Fruit fly (Drosophila melanogaster) whole organism, embryonic: ENCODE results near the gene CG11370.

Experiments
- BEAF-32 ChIP-seq: fragments of 200-800 bp; sonication (Bioruptor generic); optimal IDR thresholded peaks from 3 replicates; lab custom pipeline; 2017; ENCODE audit warnings: missing biosample characterization, missing genetic modification characterization, mild to moderate bottlenecking, moderate library complexity, missing genetic modification reagents
- Blimp-1 ChIP-seq: fragments of 200-800 bp; sonication (Bioruptor generic); optimal IDR thresholded peaks from 3 replicates; lab custom pipeline; 2018; ENCODE audit warnings: missing biosample characterization, missing genetic modification characterization, mild to moderate bottlenecking, moderate library complexity, missing genetic modification reagents
- CG12769 ChIP-seq: fragments of 200-800 bp; sonication (Bioruptor generic); optimal IDR thresholded peaks from 2 replicates; lab custom pipeline; 2019; ENCODE audit warnings: missing biosample characterization, mild to moderate bottlenecking, missing genetic modification characterization, moderate library complexity
- CG13287 ChIP-seq: fragments of 200-800 bp; sonication (Bioruptor generic); IDR thresholded peaks from 2 replicates; pipeline ENCODE4 v1.3.6; 2022; ENCODE audit warnings: missing biosample characterization, missing genetic modification characterization; ENCODE audit not compliant: partially characterized antibody
- CG15479 ChIP-seq: fragments of 200-800 bp; sonication (Bioruptor generic); optimal IDR thresholded peaks from 3 replicates; lab custom pipeline; 2019; ENCODE audit warnings: missing biosample characterization, mild to moderate bottlenecking, missing genetic modification characterization, moderate library complexity
- CG16779 ChIP-seq: fragments of 200-800 bp; sonication (Bioruptor generic); IDR thresholded peaks from 2 replicates; pipeline ENCODE4 v1.3.6; 2022; ENCODE audit warnings: missing biosample characterization, missing genetic modification characterization
- CG16863 ChIP-seq: fragments of 200-800 bp; sonication (Bioruptor generic); optimal IDR thresholded peaks from 3 replicates; lab custom pipeline; 2016; ENCODE audit warnings: missing biosample characterization, missing genetic modification characterization
- CG17186 ChIP-seq: fragments of 200-800 bp; sonication (Bioruptor generic); optimal IDR thresholded peaks from 3 replicates; lab custom pipeline; 2017; ENCODE audit warnings: missing biosample characterization, missing genetic modification reagents, missing genetic modification characterization
- CG18599 ChIP-seq: fragments of 200-800 bp; sonication (Bioruptor generic); optimal IDR thresholded peaks from 3 replicates; lab custom pipeline; 2017; ENCODE audit warnings: missing biosample characterization, missing genetic modification characterization, mild to moderate bottlenecking, moderate library complexity, missing genetic modification reagents
- CG2120 ChIP-seq: fragments of 200-800 bp; sonication (Bioruptor generic); optimal IDR thresholded peaks from 3 replicates; lab custom pipeline; 2016; ENCODE audit warnings: missing biosample characterization, missing genetic modification characterization
- CG2199 ChIP-seq: fragments of 200-800 bp; sonication (Bioruptor generic); IDR thresholded peaks from 3 replicates; pipeline ENCODE4 v1.3.6; 2022; ENCODE audit warnings: missing biosample characterization, missing genetic modification characterization
- CG34376 ChIP-seq: fragments of 200-800 bp; sonication (Bioruptor generic); optimal IDR thresholded peaks from 2 replicates; lab custom pipeline; 2018; ENCODE audit warnings: missing biosample characterization, mild to moderate bottlenecking, missing genetic modification characterization
- CG3847 ChIP-seq: fragments of 200-800 bp; sonication (Bioruptor generic); IDR thresholded peaks from 2 replicates; pipeline ENCODE4 v1.3.6; 2022; ENCODE audit warnings: missing biosample characterization, missing genetic modification characterization
- CG8924 ChIP-seq: fragments of 200-800 bp; optimal IDR thresholded peaks from 3 replicates; lab custom pipeline; 2019; ENCODE audit warnings: missing biosample characterization, mild to moderate bottlenecking, missing genetic modification characterization, moderate library complexity
- CG9727 ChIP-seq: fragments of 200-800 bp; sonication (Bioruptor generic); optimal IDR thresholded peaks from 3 replicates; lab custom pipeline; 2017; ENCODE audit warnings: missing biosample characterization, mild to moderate bottlenecking, missing genetic modification characterization
- CkIIα-i1 ChIP-seq: fragments of 200-800 bp; sonication (Bioruptor generic); IDR thresholded peaks from 2 replicates; pipeline ENCODE4 v1.3.6; 2022; ENCODE audit warnings: missing biosample characterization, missing genetic modification characterization
- D ChIP-seq, 2 experiments: fragments of 200-800 bp in 1 of 2; fragments of >200 bp in 1 of 2; sonication (Bioruptor generic) in 1 of 2; optimal IDR thresholded peaks; 2 replicates in 1 of 2; 3 replicates in 1 of 2; lab custom pipeline; 2017; ENCODE audit warnings: mild to moderate bottlenecking in 1 of 2, missing biosample characterization in 1 of 2, missing genetic modification characterization in 1 of 2, missing genetic modification reagents in 1 of 2
- Dip2 ChIP-seq: fragments of 200-800 bp; sonication (Bioruptor generic); IDR thresholded peaks from 2 replicates; pipeline ENCODE4 v1.3.6; 2022; ENCODE audit warnings: missing biosample characterization, missing genetic modification characterization
- Dp ChIP-seq: fragments of 200-800 bp; sonication (Bioruptor generic); optimal IDR thresholded peaks from 2 replicates; lab custom pipeline; 2018; ENCODE audit warnings: missing biosample characterization, mild to moderate bottlenecking, missing genetic modification characterization, moderate library complexity
- E2f1 ChIP-seq: fragments of 200-800 bp; sonication (Bioruptor generic); IDR thresholded peaks from 2 replicates; pipeline ENCODE4 v1.3.6; 2022; ENCODE audit warnings: missing biosample characterization, missing genetic modification characterization
- GATAe ChIP-seq: fragments of 200-800 bp; sonication (Bioruptor generic); conservative IDR thresholded peaks from 2 replicates; pipeline ENCODE4 v1.3.6; 2022; ENCODE audit warnings: missing biosample characterization, missing genetic modification characterization
- HLH4C ChIP-seq: fragments of 200-800 bp; sonication (Bioruptor generic); IDR thresholded peaks from 3 replicates; pipeline ENCODE4 v1.3.6; 2022; ENCODE audit warnings: missing biosample characterization, missing genetic modification characterization; ENCODE audit not compliant: partially characterized antibody
- Hey ChIP-seq: fragments of 200-800 bp; sonication (Bioruptor generic); optimal IDR thresholded peaks from 3 replicates; lab custom pipeline; 2018; ENCODE audit warnings: missing biosample characterization, mild to moderate bottlenecking, missing genetic modification characterization
- HmgZ ChIP-seq: fragments of 200-800 bp; sonication (Bioruptor generic); optimal IDR thresholded peaks from 2 replicates; lab custom pipeline; 2018; ENCODE audit warnings: missing biosample characterization, mild to moderate bottlenecking, missing genetic modification characterization
- Hr39 ChIP-seq: fragments of >200 bp; optimal IDR thresholded peaks from 2 replicates; lab custom pipeline; 2017
- Pdp1 ChIP-seq, 2 experiments: fragments of 200-800 bp; sonication (Bioruptor generic); optimal IDR thresholded peaks; 3 replicates each; lab custom pipeline; 2016; ENCODE audit warnings: missing biosample characterization in 2 of 2, missing genetic modification characterization in 2 of 2, mild to moderate bottlenecking in 1 of 2, moderate library complexity in 1 of 2
- Sox100B ChIP-seq: fragments of 200-800 bp; sonication (Bioruptor generic); optimal IDR thresholded peaks from 3 replicates; lab custom pipeline; 2018; ENCODE audit warnings: missing biosample characterization, mild to moderate bottlenecking, missing genetic modification characterization
- ab ChIP-seq: fragments of 200-800 bp; sonication (Bioruptor generic); optimal IDR thresholded peaks from 2 replicates; lab custom pipeline; 2016; ENCODE audit warnings: missing biosample characterization, missing genetic modification characterization
- ato ChIP-seq: fragments of 200-800 bp; sonication (Bioruptor generic); IDR thresholded peaks from 2 replicates; pipeline ENCODE4 v1.3.6; 2022; ENCODE audit warnings: missing biosample characterization, missing genetic modification characterization; ENCODE audit not compliant: partially characterized antibody
- cas ChIP-seq: fragments of 200-800 bp; sonication (Bioruptor generic); IDR thresholded peaks from 2 replicates; pipeline ENCODE4 v1.3.6; 2022; ENCODE audit warnings: missing biosample characterization, missing genetic modification characterization
- cwo ChIP-seq: fragments of 200-800 bp; sonication (Bioruptor generic); optimal IDR thresholded peaks from 3 replicates; lab custom pipeline; 2017; ENCODE audit warnings: missing biosample characterization, missing genetic modification characterization, mild to moderate bottlenecking, moderate library complexity, missing genetic modification reagents
- grn ChIP-seq: fragments of 200-800 bp; sonication (Bioruptor generic); optimal IDR thresholded peaks from 3 replicates; lab custom pipeline; 2017; ENCODE audit warnings: missing biosample characterization, missing genetic modification characterization
- her ChIP-seq: fragments of 200-800 bp; sonication (Bioruptor generic); optimal IDR thresholded peaks from 2 replicates; lab custom pipeline; 2016; ENCODE audit warnings: missing biosample characterization, missing genetic modification characterization
- hkb ChIP-seq, 2 experiments: fragments of 200-800 bp in 1 of 2; fragments of >200 bp in 1 of 2; sonication (Bioruptor generic) in 1 of 2; IDR thresholded peaks in 1 of 2; optimal IDR thresholded peaks in 1 of 2; 2 replicates each; pipeline versions ENCODE4 v1.3.6 to Lab custom; 2017 to 2022; ENCODE audit warnings: missing biosample characterization in 1 of 2, missing genetic modification characterization in 1 of 2
- inv ChIP-seq: fragments of 200-800 bp; sonication (Bioruptor generic); IDR thresholded peaks from 2 replicates; pipeline ENCODE4 v1.3.6; 2022; ENCODE audit warnings: missing biosample characterization, missing genetic modification characterization; ENCODE audit not compliant: partially characterized antibody
- jigr1 ChIP-seq: fragments of 200-800 bp; sonication (Bioruptor generic); IDR thresholded peaks from 3 replicates; pipeline ENCODE4 v1.3.6; 2022; ENCODE audit warnings: missing biosample characterization, missing genetic modification characterization
- mam ChIP-seq: fragments of 200-800 bp; sonication (Bioruptor generic); optimal IDR thresholded peaks from 3 replicates; lab custom pipeline; 2016; ENCODE audit warnings: missing biosample characterization, missing genetic modification characterization
- nom ChIP-seq: fragments of 200-800 bp; sonication (Bioruptor generic); optimal IDR thresholded peaks from 2 replicates; lab custom pipeline; 2017; ENCODE audit warnings: missing biosample characterization, missing genetic modification characterization, mild to moderate bottlenecking, moderate library complexity, missing genetic modification reagents
- repo ChIP-seq: fragments of 200-800 bp; sonication (Bioruptor generic); optimal IDR thresholded peaks from 2 replicates; lab custom pipeline; 2016; ENCODE audit warnings: missing biosample characterization, missing genetic modification characterization
- slbo ChIP-seq: fragments of 200-800 bp; sonication (Bioruptor generic); IDR thresholded peaks from 2 replicates; pipeline ENCODE4 v1.3.6; 2022; ENCODE audit warnings: missing biosample characterization, missing genetic modification characterization
- slou ChIP-seq: fragments of 200-800 bp; sonication (Bioruptor generic); optimal IDR thresholded peaks from 3 replicates; lab custom pipeline; 2016; ENCODE audit warnings: missing biosample characterization, missing genetic modification characterization
- sr ChIP-seq: fragments of 200-800 bp; sonication (Bioruptor generic); IDR thresholded peaks from 3 replicates; pipeline ENCODE4 v1.3.6; 2022; ENCODE audit warnings: missing biosample characterization, missing genetic modification characterization
- stwl ChIP-seq: fragments of 200-800 bp; sonication (Bioruptor generic); optimal IDR thresholded peaks from 3 replicates; lab custom pipeline; 2018; ENCODE audit warnings: missing biosample characterization, mild to moderate bottlenecking, missing genetic modification characterization, moderate library complexity
- zen ChIP-seq: fragments of 200-800 bp; sonication (Bioruptor generic); optimal IDR thresholded peaks from 3 replicates; lab custom pipeline; 2018; ENCODE audit warnings: missing biosample characterization, mild to moderate bottlenecking, missing genetic modification characterization, moderate library complexity

The CG11370 gene

dm6 chr3L:22737732-22738611 is 26.0 kb downstream of the CG11370 start, which contains the start of gene CG11241 (continued):
- TF ChIP-seq CG34376, result peak; percentile 24
- TF ChIP-seq Hey (tag; lab: Kevin White, UChicago), result peak; percentile 72
- peak; percentile 45 for TF ChIP-seq CG12769 (tag; lab: Kevin White, UChicago)
- peak; percentile 12 for TF ChIP-seq CG18599 (GFP tag; lab: Kevin White, UChicago)
- TF ChIP-seq CG15479, result peak; percentile 32
- peak; percentile 45 for TF ChIP-seq grn
- peak; percentile 77 for TF ChIP-seq cwo (GFP tag; lab: Kevin White, UChicago)
- peak; percentile 15 for TF ChIP-seq HmgZ
- 0 out of 3 replicates have a peak, but pooled peaks have one; percentile 41 for TF ChIP-seq CG2199

- TF ChIP-seq CkIIα-i1 (GFP tag; lab: Robert Waterston, UW) (peak; percentile 56; the same call in 1 of the 2 replicates), nom (GFP tag; lab: Kevin White, UChicago) (peak; percentile 39), ab (GFP tag; lab: Kevin White, UChicago) (peak; percentile 43), inv (GFP tag; lab: Robert Waterston, UW) (peak; percentile 73), hkb (optimal IDR thresholded peaks at IDR 0.05; lab: Kevin White, UChicago) (peak; percentile 72), hkb (GFP tag; IDR thresholded peaks at IDR 0.05; lab: Robert Waterston, UW) (peak; percentile 68), CG8924 (tag; lab: Kevin White, UChicago) (peak; percentile 86), her (GFP tag; lab: Kevin White, UChicago) (peak; percentile 80), Dp (GFP tag; lab: Kevin White, UChicago) (peak; percentile 48), D (optimal IDR thresholded peaks at IDR 0.05; lab: Kevin White, UChicago) (no peak), D (GFP tag; optimal IDR thresholded peaks at IDR 0.05; lab: Kevin White, UChicago) (peak; percentile 81), jigr1 (GFP tag; lab: Robert Waterston, UW) (peak; percentile 68; the same call in 1 of the 3 replicates), Dip2 (GFP tag; lab: Robert Waterston, UW) (no peak), CG2120 (peak; percentile 92), HLH4C (peak; percentile 73), CG18599 (GFP tag; lab: Kevin White, UChicago) (peak; percentile 90), stwl (tag; lab: Kevin White, UChicago) (peak; percentile 74), CG9727 (GFP tag; lab: Kevin White, UChicago) (peak; percentile 89), zen (tag; lab: Kevin White, UChicago) (peak; percentile 80), cas (GFP tag; lab: Robert Waterston, UW) (peak; percentile 47), slou (GFP tag; lab: Kevin White, UChicago) (peak; percentile 76), slbo (GFP tag; lab: Robert Waterston, UW) (peak; percentile 86), Sox100B (GFP tag; lab: Kevin White, UChicago) (peak; percentile 81), Pdp1 (GFP tag; optimal IDR thresholded peaks at IDR 0.05; lab: Kevin White, UChicago) (peak; percentile 68 to 81), CG3847 (peak; percentile 91), CG13287 (GFP tag; lab: Robert Waterston, UW) (peak; percentile 81), repo (GFP tag; lab: Kevin White, UChicago) (peak; percentile 60), mam (peak; percentile 87), CG16779 (GFP tag; lab: Robert Waterston, UW) (peak; percentile 71), BEAF-32 (GFP tag; lab: Kevin White, UChicago) (peak; percentile 91), Blimp-1 (GFP tag; lab: Kevin White, UChicago) (peak; percentile 88), E2f1 (GFP tag; lab: Robert Waterston, UW) (peak; percentile 71), CG16863 (GFP tag; lab: Kevin White, UChicago) (peak; percentile 63), CG17186 (peak; percentile 76), ato (GFP tag; lab: Robert Waterston, UW) (no peak), sr (GFP tag; lab: Robert Waterston, UW) (peak; percentile 6), Hr39 (lab: Kevin White, UChicago) (peak; percentile 58), GATAe (0 out of 2 replicates have a peak, but pooled peaks have one; percentile 26)
Measured at dm6 chr3L:22741389-22742120, 29.6 kb downstream of the CG11370 start, which contains the start of gene CG7369. Gene CG7369 (plus strand): TSS chr3L:22741793.
